Worm (Caenorhabditis elegans) whole organism, L4 larva: ENCODE measurements around the gene C14C10.10.

Experiments
- D1046.2 ChIP-seq: fragments of 200-800 bp; sonication (Bioruptor generic); IDR thresholded peaks from 2 replicates; pipeline ENCODE4 v1.3.6; 2022; ENCODE audit warnings: missing genetic modification characterization, missing compliant biosample characterization
- F44E2.7 ChIP-seq: fragments of 200-800 bp; sonication (Bioruptor generic); IDR thresholded peaks from 2 replicates; pipeline ENCODE4 v2.1.2; 2022; ENCODE audit warnings: missing genetic modification characterization, missing compliant biosample characterization
- T20F7.1 ChIP-seq: fragments of 200-800 bp; sonication (Bioruptor generic); optimal IDR thresholded peaks from 2 replicates; lab custom pipeline; 2018; ENCODE audit warnings: mild to moderate bottlenecking, missing genetic modification characterization, missing compliant biosample characterization
- T26A8.4 ChIP-seq: fragments of 200-800 bp; sonication (Bioruptor generic); IDR thresholded peaks from 2 replicates; pipeline ENCODE4 v1.3.6; 2022; ENCODE audit warnings: missing genetic modification characterization, missing compliant biosample characterization
- ZK337.2 ChIP-seq: fragments of 200-800 bp; sonication (Bioruptor generic); IDR thresholded peaks from 2 replicates; pipeline ENCODE4 v1.3.6; 2022; ENCODE audit warnings: missing genetic modification reagents, missing genetic modification characterization, missing compliant biosample characterization
- aly-2 ChIP-seq: sonication (generic microtip); optimal IDR thresholded peaks from 2 replicates; lab custom pipeline; 2018; ENCODE audit warnings: missing biosample characterization, missing genetic modification characterization
- ama-1 ChIP-seq: fragments of 150-350 bp; optimal IDR thresholded peaks from 2 replicates; lab custom pipeline; 2014; ENCODE audit warnings: inconsistent platforms, mixed read lengths
- ceh-32 ChIP-seq: sonication (generic microtip); optimal IDR thresholded peaks from 2 replicates; lab custom pipeline; 2016; ENCODE audit warnings: mild to moderate bottlenecking, missing genetic modification characterization, missing compliant biosample characterization; ENCODE audit not compliant: poor library complexity
- ceh-44 ChIP-seq: fragments of 200-800 bp; sonication (Bioruptor generic); IDR thresholded peaks from 2 replicates; pipeline ENCODE4 v1.3.6; 2022; ENCODE audit warnings: missing genetic modification reagents, missing genetic modification characterization, missing compliant biosample characterization
- daf-12 ChIP-seq: fragments of 150-350 bp; optimal IDR thresholded peaks from 2 replicates; lab custom pipeline; 2014; ENCODE audit warnings: missing biosample characterization, missing genetic modification reagents, missing genetic modification characterization
- daf-16 ChIP-seq, 3 experiments: sonication (generic microtip); optimal IDR thresholded peaks; 2 replicates each; lab custom pipeline; 2016 to 2017; ENCODE audit warnings: missing genetic modification characterization in 3 of 3, missing genetic modification reagents in 3 of 3, mild to moderate bottlenecking in 2 of 3, missing compliant biosample characterization in 2 of 3, missing biosample characterization in 1 of 3, moderate library complexity in 1 of 3
- daf-19 ChIP-seq: fragments of 200-800 bp; sonication (Bioruptor generic); conservative IDR thresholded peaks from 2 replicates; pipeline ENCODE4 v1.3.6; 2022; ENCODE audit warnings: missing genetic modification characterization, missing compliant biosample characterization
- daf-8 ChIP-seq: fragments of 200-800 bp; sonication (Bioruptor generic); IDR thresholded peaks from 2 replicates; pipeline ENCODE4 v1.3.6; 2022; ENCODE audit warnings: missing genetic modification characterization, missing compliant biosample characterization
- dmd-8 ChIP-seq: fragments of 200-800 bp; sonication (Bioruptor generic); IDR thresholded peaks from 2 replicates; pipeline ENCODE4 v1.3.6; 2022; ENCODE audit warnings: missing genetic modification characterization, missing compliant biosample characterization
- dmd-9 ChIP-seq: fragments of 200-800 bp; sonication (Bioruptor generic); IDR thresholded peaks from 2 replicates; pipeline ENCODE4 v1.3.6; 2022; ENCODE audit warnings: missing genetic modification reagents, missing genetic modification characterization, missing compliant biosample characterization
- duxl-1 ChIP-seq: sonication (generic microtip); optimal IDR thresholded peaks from 2 replicates; lab custom pipeline; 2016; ENCODE audit warnings: mild to moderate bottlenecking, missing genetic modification characterization, moderate library complexity, missing compliant biosample characterization; ENCODE audit not compliant: poor library complexity
- egl-43 ChIP-seq: fragments of 200-800 bp; sonication (Bioruptor generic); IDR thresholded peaks from 2 replicates; pipeline ENCODE4 v1.3.6; 2022; ENCODE audit warnings: missing genetic modification reagents, missing genetic modification characterization, missing compliant biosample characterization
- hif-1 ChIP-seq, 2 experiments: sonication (generic microtip); optimal IDR thresholded peaks; 2 replicates each; lab custom pipeline; 2016 to 2017; ENCODE audit warnings: missing compliant biosample characterization in 2 of 2, missing genetic modification characterization in 2 of 2, missing genetic modification reagents in 2 of 2, missing genotype in 2 of 2, mild to moderate bottlenecking in 1 of 2
- lin-15B ChIP-seq: fragments of 150-350 bp; sonication (generic microtip); optimal IDR thresholded peaks from 3 replicates; lab custom pipeline; 2014; ENCODE audit warnings: missing biosample characterization, missing genetic modification characterization
- lir-3 ChIP-seq: sonication (generic microtip); optimal IDR thresholded peaks from 2 replicates; lab custom pipeline; 2016; ENCODE audit warnings: mild to moderate bottlenecking, missing genetic modification characterization, missing compliant biosample characterization
- mxl-2 ChIP-seq: fragments of 200-800 bp; sonication (Bioruptor generic); conservative IDR thresholded peaks from 2 replicates; pipeline ENCODE4 v1.3.6; 2022; ENCODE audit warnings: missing genetic modification reagents, missing genetic modification characterization, missing compliant biosample characterization
- nhr-11 ChIP-seq: fragments of 150-350 bp; optimal IDR thresholded peaks from 2 replicates; lab custom pipeline; 2014; ENCODE audit warnings: missing biosample characterization, missing genetic modification characterization
- nhr-41 ChIP-seq: fragments of 200-800 bp; sonication (Bioruptor generic); IDR thresholded peaks from 2 replicates; pipeline ENCODE4 v1.3.6; 2022; ENCODE audit warnings: missing genetic modification reagents, missing genetic modification characterization, missing compliant biosample characterization
- nhr-42 ChIP-seq: fragments of 200-800 bp; sonication (Bioruptor generic); IDR thresholded peaks from 2 replicates; pipeline ENCODE4 v1.3.6; 2022; ENCODE audit warnings: missing genetic modification characterization, missing compliant biosample characterization
- nhr-48 ChIP-seq: sonication (generic microtip); optimal IDR thresholded peaks from 2 replicates; lab custom pipeline; 2016; ENCODE audit warnings: mild to moderate bottlenecking, missing genetic modification characterization, missing compliant biosample characterization
- nhr-76 ChIP-seq: fragments of 150-350 bp; optimal IDR thresholded peaks from 2 replicates; lab custom pipeline; 2014; ENCODE audit warnings: missing biosample characterization, missing genetic modification characterization
- nhr-77 ChIP-seq: fragments of 150-350 bp; optimal IDR thresholded peaks from 2 replicates; lab custom pipeline; 2014; ENCODE audit warnings: missing biosample characterization, missing genetic modification characterization
- pha-4 ChIP-seq, 2 experiments: fragments of 150-350 bp in 1 of 2; fragments of 200-800 bp in 1 of 2; sonication (Bioruptor generic) in 1 of 2; IDR thresholded peaks in 1 of 2; optimal IDR thresholded peaks in 1 of 2; 2 replicates each; pipeline versions ENCODE4 v1.3.6 to Lab custom; 2014 to 2022; ENCODE audit warnings: missing genetic modification characterization in 2 of 2, missing genetic modification reagents in 2 of 2, missing biosample characterization in 1 of 2, missing compliant biosample characterization in 1 of 2
- rbr-2 ChIP-seq: sonication (generic microtip); optimal IDR thresholded peaks from 2 replicates; lab custom pipeline; 2016; ENCODE audit warnings: missing genotype, missing genetic modification characterization, missing compliant biosample characterization
- spr-1 ChIP-seq: sonication (generic microtip); optimal IDR thresholded peaks from 2 replicates; lab custom pipeline; 2016; ENCODE audit warnings: mild to moderate bottlenecking, missing genetic modification characterization, missing compliant biosample characterization
- spr-3 ChIP-seq: fragments of 200-800 bp; sonication (Bioruptor generic); optimal IDR thresholded peaks from 2 replicates; lab custom pipeline; 2018; ENCODE audit warnings: mild to moderate bottlenecking, missing genetic modification characterization, missing compliant biosample characterization
- tag-97 ChIP-seq: fragments of 200-800 bp; sonication (Bioruptor generic); IDR thresholded peaks from 2 replicates; pipeline ENCODE4 v1.3.6; 2022; ENCODE audit warnings: missing genetic modification characterization, missing compliant biosample characterization
- unc-39 ChIP-seq: sonication (generic microtip); optimal IDR thresholded peaks from 2 replicates; lab custom pipeline; 2017; ENCODE audit warnings: missing biosample characterization, missing genetic modification characterization
- vab-7 ChIP-seq: fragments of 200-800 bp; sonication (Bioruptor generic); IDR thresholded peaks from 2 replicates; pipeline ENCODE4 v1.3.6; 2022; ENCODE audit warnings: missing genetic modification reagents, missing genetic modification characterization, missing compliant biosample characterization
- zag-1 ChIP-seq: fragments of 150-350 bp; optimal IDR thresholded peaks from 2 replicates; lab custom pipeline; 2014; ENCODE audit warnings: missing biosample characterization, missing genetic modification characterization
- zfp-2 ChIP-seq: sonication (generic microtip); optimal IDR thresholded peaks from 2 replicates; lab custom pipeline; 2016; ENCODE audit warnings: mild to moderate bottlenecking, missing genetic modification characterization, missing compliant biosample characterization
- zfp-3 ChIP-seq: fragments of 200-800 bp; sonication (Bioruptor generic); conservative IDR thresholded peaks from 2 replicates; pipeline ENCODE4 v1.3.6; 2022; ENCODE audit warnings: missing genetic modification reagents, missing genetic modification characterization, missing compliant biosample characterization

C14C10.10 gene

ce11 chrV:12632048-12632447, 33.1 kb upstream of the C14C10.10 start, which contains the start of gene srx-113:
srx-113 (minus strand) TSS chrV:12632148.
- no peak for TF ChIP-seq daf-16 (GFP tag; optimal IDR thresholded peaks at IDR 0.05; lab: Kevin White, UChicago)
- no peak for TF ChIP-seq daf-16 (tag; optimal IDR thresholded peaks at IDR 0.05; lab: Kevin White, UChicago)
- TF ChIP-seq nhr-76 (tag; lab: Kevin White, UChicago) = no peak
- TF ChIP-seq pha-4 (GFP tag; IDR thresholded peaks at IDR 0.05; lab: Robert Waterston, UW) = no peak
- TF ChIP-seq pha-4 (tag; optimal IDR thresholded peaks at IDR 0.05; lab: Kevin White, UChicago) = no peak
- no peak for TF ChIP-seq unc-39 (tag; lab: Kevin White, UChicago)
- TF ChIP-seq ZK337.2 (GFP tag; lab: Robert Waterston, UW) = no peak

ce11 chrV:12629743-12630142, 30.8 kb upstream of the C14C10.10 start, which contains the start of gene F56H9.6:
F56H9.6 (minus strand) TSS chrV:12629843.
- TF ChIP-seq aly-2 = no peak
- no peak for TF ChIP-seq tag-97 (GFP tag; lab: Robert Waterston, UW)
- TF ChIP-seq egl-43 (GFP tag; lab: Robert Waterston, UW) = no peak
- TF ChIP-seq, all 104 proteins: peak for 0

ce11 chrV:12624371-12624770, 25.4 kb upstream of the C14C10.10 start, which contains the start of gene F56H9.9:
F56H9.9 (minus strand) TSS chrV:12624471.
- TF ChIP-seq zag-1 (no peak), ZK337.2 (GFP tag; lab: Robert Waterston, UW) (no peak), T26A8.4 (GFP tag; lab: Robert Waterston, UW) (no peak), nhr-76 (tag; lab: Kevin White, UChicago) (no peak), T20F7.1 (GFP tag; lab: Kevin White, UChicago) (no peak), unc-39 (tag; lab: Kevin White, UChicago) (no peak), duxl-1 (tag; lab: Kevin White, UChicago) (no peak), vab-7 (GFP tag; lab: Robert Waterston, UW) (no peak), nhr-11 (no peak), egl-43 (GFP tag; lab: Robert Waterston, UW) (no peak), nhr-41 (GFP tag; lab: Robert Waterston, UW) (no peak), daf-12 (tag; lab: Kevin White, UChicago) (no peak), hif-1 (tag; optimal IDR thresholded peaks at IDR 0.05; lab: Kevin White, UChicago) (no peak)

ce11 chrV:12612118-12612517, 13.2 kb upstream of the C14C10.10 start, which contains the start of gene cyc-2.2:
cyc-2.2 (minus strand) TSS chrV:12612218.
- TF ChIP-seq mxl-2 (GFP tag; lab: Robert Waterston, UW) (no peak), aly-2 (no peak), egl-43 (GFP tag; lab: Robert Waterston, UW) (no peak), ceh-44 (GFP tag; lab: Robert Waterston, UW) (no peak), rbr-2 (tag; lab: Kevin White, UChicago) (no peak), daf-8 (GFP tag; lab: Robert Waterston, UW) (no peak)

- TF ChIP-seq lin-15B (tag; lab: Kevin White, UChicago) = no peak
- no peak for TF ChIP-seq egl-43 (GFP tag; lab: Robert Waterston, UW)
- TF ChIP-seq F44E2.7 (GFP tag; lab: Robert Waterston, UW) = no peak
- no peak for TF ChIP-seq nhr-77 (tag; lab: Kevin White, UChicago)
- no peak for TF ChIP-seq daf-19
- no peak for TF ChIP-seq ama-1 (lab: Kevin White, UChicago)
- no peak for TF ChIP-seq zfp-3 (GFP tag; lab: Robert Waterston, UW)
- no peak for TF ChIP-seq lir-3 (tag; lab: Kevin White, UChicago)
- no peak for TF ChIP-seq dmd-9 (GFP tag; lab: Robert Waterston, UW)
- TF ChIP-seq hif-1 (tag; optimal IDR thresholded peaks at IDR 0.05; lab: Kevin White, UChicago) = no peak
- no peak for TF ChIP-seq zfp-2
- TF ChIP-seq spr-3 (GFP tag; lab: Kevin White, UChicago) = no peak
- no peak for TF ChIP-seq ceh-32 (tag; lab: Kevin White, UChicago)
- TF ChIP-seq nhr-42 (GFP tag; lab: Robert Waterston, UW) = no peak
- no peak for TF ChIP-seq zag-1
- no peak for TF ChIP-seq unc-39 (tag; lab: Kevin White, UChicago)
- no peak for TF ChIP-seq nhr-48
- no peak for TF ChIP-seq spr-1
- TF ChIP-seq dmd-8 (GFP tag; lab: Robert Waterston, UW) = no peak
- no peak for TF ChIP-seq D1046.2 (GFP tag; lab: Robert Waterston, UW)
Measured at ce11 chrV:12611029-12611428, 12.1 kb upstream of the C14C10.10 start, which contains the start of gene cubn-1. cubn-1 (plus strand) TSS chrV:12611329.
